ENCODE assay signal across 4 worm cellular contexts in the genomic region with DNA sequence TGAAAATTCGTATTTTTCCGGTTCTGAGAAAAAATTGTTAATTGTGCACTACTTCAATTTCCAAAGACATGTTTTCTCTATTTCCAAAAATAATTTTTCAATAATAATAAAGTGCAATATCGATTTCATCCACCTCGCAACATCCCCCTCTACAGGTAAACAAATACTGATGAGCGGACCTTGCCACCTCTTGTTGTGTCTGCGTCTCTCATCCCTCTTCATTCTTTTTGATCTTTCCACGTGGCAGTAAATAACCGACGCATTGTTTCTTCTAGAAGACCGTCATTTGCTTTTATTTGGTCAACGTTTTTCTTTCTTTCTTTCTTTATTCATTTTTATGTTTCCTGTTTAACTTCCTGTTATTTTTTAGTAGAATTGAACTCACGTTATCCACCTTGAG.
TF ChIP-seq lines count a peak whose summit lies in the region.

No protein-coding gene starts in this region.

TF ChIP-seq in whole organism, L2 larva, 48 proteins besides CTCF, POLR2A, EP300 and RAD21:
- no peak for TF ChIP-seq ztf-4 (tag; optimal IDR thresholded peaks at IDR 0.05; lab: Kevin White, UChicago)
- TF ChIP-seq crh-2 (tag; optimal IDR thresholded peaks at IDR 0.05; lab: Kevin White, UChicago): peak; percentile 63
- no peak for TF ChIP-seq alr-1 (tag; optimal IDR thresholded peaks at IDR 0.05; lab: Kevin White, UChicago)

TF ChIP-seq in whole organism, L3 larva, 47 proteins besides CTCF, POLR2A, EP300 and RAD21:
- TF ChIP-seq pha-4 (tag; optimal IDR thresholded peaks at IDR 0.05; lab: Kevin White, UChicago) (peak; percentile 50), nfya-1 (tag; optimal IDR thresholded peaks at IDR 0.05; lab: Kevin White, UChicago; ENCODE audit: insufficient read depth) (no peak)
TF ChIP-seq in whole organism, L3 larva: peak in this region for 1.

TF ChIP-seq in whole organism, mixed stage, embryonic, 35 proteins besides CTCF, POLR2A, EP300 and RAD21:
- TF ChIP-seq ceh-39 (tag; optimal IDR thresholded peaks at IDR 0.05; lab: Kevin White, UChicago) (peak; percentile 39), M03D4.4 (tag; optimal IDR thresholded peaks at IDR 0.05; lab: Kevin White, UChicago) (no peak), nhr-12 (tag; optimal IDR thresholded peaks at IDR 0.05; lab: Kevin White, UChicago) (no peak), nhr-28 (tag; optimal IDR thresholded peaks at IDR 0.05; lab: Kevin White, UChicago) (no peak), nhr-2 (tag; optimal IDR thresholded peaks at IDR 0.05; lab: Kevin White, UChicago) (peak; percentile 26), hlh-1 (tag; optimal IDR thresholded peaks at IDR 0.05; lab: Kevin White, UChicago) (no peak), pha-4 (tag; optimal IDR thresholded peaks at IDR 0.05; lab: Kevin White, UChicago) (peak; percentile 1), bed-3 (GFP tag; optimal IDR thresholded peaks at IDR 0.05; lab: Kevin White, UChicago) (no peak)

TF ChIP-seq in whole organism, young adult, 124 proteins besides CTCF, POLR2A, EP300 and RAD21:
- TF ChIP-seq egrh-3 (GFP tag; IDR thresholded peaks at IDR 0.05; lab: Robert Waterston, UW) (no peak), dpl-1 (GFP tag; optimal IDR thresholded peaks at IDR 0.05; lab: Kevin White, UChicago) (no peak), hmg-1.2 (GFP tag; IDR thresholded peaks at IDR 0.05; lab: Robert Waterston, UW) (peak; percentile 41; the same call in 1 of the 2 replicates), ztf-28 (GFP tag; IDR thresholded peaks at IDR 0.05; lab: Robert Waterston, UW) (no peak)
